Fruit fly (Drosophila melanogaster) whole organism, prepupa: ENCODE results near the gene CG31224.

Experiments used
- CG10631 ChIP-seq: fragments of 200-800 bp; sonication (Bioruptor generic); optimal IDR thresholded peaks from 2 replicates; lab custom pipeline; 2016; ENCODE audit warnings: missing biosample characterization, missing genetic modification characterization
- CG10669 ChIP-seq: fragments of 200-800 bp; sonication (Bioruptor generic); optimal IDR thresholded peaks from 3 replicates; lab custom pipeline; 2018; ENCODE audit warnings: missing biosample characterization, mild to moderate bottlenecking, missing genetic modification characterization, moderate library complexity
- CG11294 ChIP-seq: fragments of 200-800 bp; sonication (Bioruptor generic); IDR thresholded peaks from 2 replicates; pipeline ENCODE4 v1.3.6; 2022; ENCODE audit warnings: missing biosample characterization, missing genetic modification characterization
- CG11762 ChIP-seq: fragments of 200-800 bp; sonication (Bioruptor generic); optimal IDR thresholded peaks from 3 replicates; lab custom pipeline; 2016; ENCODE audit warnings: missing biosample characterization, missing genetic modification characterization; ENCODE audit not compliant: insufficient read depth
- CG1621 ChIP-seq: fragments of 200-800 bp; sonication (Bioruptor generic); optimal IDR thresholded peaks from 3 replicates; lab custom pipeline; 2018; ENCODE audit warnings: missing biosample characterization, mild to moderate bottlenecking, missing genetic modification characterization
- CG16779 ChIP-seq: fragments of 200-800 bp; sonication (Bioruptor generic); optimal IDR thresholded peaks from 3 replicates; lab custom pipeline; 2017; ENCODE audit warnings: missing biosample characterization, mild to moderate bottlenecking, missing genetic modification characterization
- CG31627 ChIP-seq: fragments of 200-800 bp; sonication (Bioruptor generic); optimal IDR thresholded peaks from 3 replicates; lab custom pipeline; 2016; ENCODE audit warnings: missing biosample characterization, missing genetic modification characterization
- CG32006 ChIP-seq: fragments of 200-800 bp; sonication (Bioruptor generic); optimal IDR thresholded peaks from 3 replicates; lab custom pipeline; 2017; ENCODE audit warnings: missing biosample characterization, mild to moderate bottlenecking, missing genetic modification characterization
- CG34406 ChIP-seq: fragments of 200-800 bp; sonication (Bioruptor generic); optimal IDR thresholded peaks from 3 replicates; lab custom pipeline; 2016; ENCODE audit warnings: missing biosample characterization, missing genetic modification characterization
- CG3919 ChIP-seq: fragments of 200-800 bp; sonication (Bioruptor generic); optimal IDR thresholded peaks from 3 replicates; lab custom pipeline; 2016; ENCODE audit warnings: missing biosample characterization, missing genetic modification characterization
- CG4318 ChIP-seq: fragments of 200-800 bp; sonication (Bioruptor generic); optimal IDR thresholded peaks from 3 replicates; lab custom pipeline; 2017; ENCODE audit warnings: missing biosample characterization, mild to moderate bottlenecking, missing genetic modification characterization
- CG6163 ChIP-seq: fragments of 200-800 bp; sonication (Bioruptor generic); IDR thresholded peaks from 3 replicates; pipeline ENCODE4 v1.3.6; 2022; ENCODE audit warnings: missing biosample characterization, missing genetic modification characterization
- CG6276 ChIP-seq: fragments of 200-800 bp; sonication (Bioruptor generic); optimal IDR thresholded peaks from 2 replicates; lab custom pipeline; 2017; ENCODE audit warnings: missing biosample characterization, mild to moderate bottlenecking, missing genetic modification characterization
- CG6792 ChIP-seq: fragments of 200-800 bp; sonication (Bioruptor generic); optimal IDR thresholded peaks from 3 replicates; lab custom pipeline; 2016; ENCODE audit warnings: missing biosample characterization, missing genetic modification characterization
- CG6808 ChIP-seq: fragments of 200-800 bp; sonication (Bioruptor generic); optimal IDR thresholded peaks from 3 replicates; lab custom pipeline; 2017; ENCODE audit warnings: missing biosample characterization, missing genetic modification characterization, mild to moderate bottlenecking, moderate library complexity, missing genetic modification reagents
- CG6854 ChIP-seq: fragments of 200-800 bp; sonication (Bioruptor generic); optimal IDR thresholded peaks from 2 replicates; lab custom pipeline; 2017; ENCODE audit warnings: missing biosample characterization, mild to moderate bottlenecking, missing genetic modification characterization
- CG8119 ChIP-seq: fragments of 200-800 bp; sonication (Bioruptor generic); IDR thresholded peaks from 3 replicates; pipeline ENCODE4 v1.3.6; 2022; ENCODE audit warnings: missing biosample characterization, missing genetic modification characterization
- CG8632 ChIP-seq: fragments of 200-800 bp; sonication (Bioruptor generic); optimal IDR thresholded peaks from 3 replicates; lab custom pipeline; 2016; ENCODE audit warnings: missing biosample characterization, missing genetic modification characterization
- CG9139 ChIP-seq: fragments of 200-800 bp; sonication (Bioruptor generic); optimal IDR thresholded peaks from 3 replicates; lab custom pipeline; 2017; ENCODE audit warnings: missing biosample characterization, mild to moderate bottlenecking, missing genetic modification characterization
- Eip75B ChIP-seq: fragments of 200-800 bp; sonication (Bioruptor generic); optimal IDR thresholded peaks from 3 replicates; lab custom pipeline; 2016; ENCODE audit warnings: missing biosample characterization, missing genetic modification characterization
- Eip78C ChIP-seq: fragments of 200-800 bp; sonication (Bioruptor generic); peaks from one replicate; lab custom pipeline; 2016; ENCODE audit warnings: missing biosample characterization, missing genetic modification characterization
- Eip93F ChIP-seq: fragments of 200-800 bp; sonication (Bioruptor generic); optimal IDR thresholded peaks from 2 replicates; lab custom pipeline; 2016; ENCODE audit warnings: missing biosample characterization, mild to moderate bottlenecking, missing genetic modification characterization
- Ets21C ChIP-seq: fragments of 200-800 bp; sonication (Bioruptor generic); optimal IDR thresholded peaks from 3 replicates; lab custom pipeline; 2016; ENCODE audit warnings: missing biosample characterization, missing genetic modification characterization
- Ets96B ChIP-seq: fragments of 200-800 bp; optimal IDR thresholded peaks from 2 replicates; lab custom pipeline; 2019; ENCODE audit warnings: missing biosample characterization, mild to moderate bottlenecking, missing genetic modification characterization, moderate library complexity
- Gug ChIP-seq: fragments of 200-800 bp; sonication (Bioruptor generic); IDR thresholded peaks from 2 replicates; pipeline ENCODE4 v1.3.6; 2022; ENCODE audit warnings: missing biosample characterization, missing genetic modification characterization
- Hr38 ChIP-seq: sonication (Bioruptor generic); optimal IDR thresholded peaks from 2 replicates; lab custom pipeline; 2016; ENCODE audit warnings: missing biosample characterization, missing genetic modification characterization
- Hr39 ChIP-seq: fragments of 200-800 bp; sonication (Bioruptor generic); optimal IDR thresholded peaks from 2 replicates; lab custom pipeline; 2016; ENCODE audit warnings: missing biosample characterization, missing genetic modification characterization
- Hr4 ChIP-seq: fragments of 200-800 bp; sonication (Bioruptor generic); optimal IDR thresholded peaks from 3 replicates; lab custom pipeline; 2016; ENCODE audit warnings: missing biosample characterization, missing genetic modification characterization
- Lpt ChIP-seq: fragments of 200-800 bp; sonication (Bioruptor generic); optimal IDR thresholded peaks from 3 replicates; lab custom pipeline; 2016; ENCODE audit warnings: missing biosample characterization, missing genetic modification characterization
- Met ChIP-seq: fragments of 200-800 bp; sonication (Bioruptor generic); optimal IDR thresholded peaks from 3 replicates; lab custom pipeline; 2016; ENCODE audit warnings: missing biosample characterization, missing genetic modification characterization
- OdsH ChIP-seq: fragments of 200-800 bp; sonication (Bioruptor generic); optimal IDR thresholded peaks from 3 replicates; lab custom pipeline; 2016; ENCODE audit warnings: missing biosample characterization, missing genetic modification characterization
- Sox102F ChIP-seq: fragments of 200-800 bp; sonication (Bioruptor generic); optimal IDR thresholded peaks from 2 replicates; lab custom pipeline; 2016; ENCODE audit warnings: missing biosample characterization, mild to moderate bottlenecking, missing genetic modification characterization
- Sox14 ChIP-seq: fragments of 200-800 bp; sonication (Bioruptor generic); optimal IDR thresholded peaks from 3 replicates; lab custom pipeline; 2016; ENCODE audit warnings: missing biosample characterization, missing genetic modification characterization
- achi ChIP-seq: fragments of 200-800 bp; sonication (Bioruptor generic); optimal IDR thresholded peaks from 3 replicates; lab custom pipeline; 2016; ENCODE audit warnings: missing biosample characterization, missing genetic modification characterization
- acj6 ChIP-seq: fragments of 200-800 bp; sonication (Bioruptor generic); optimal IDR thresholded peaks from 3 replicates; lab custom pipeline; 2016; ENCODE audit warnings: missing biosample characterization, missing genetic modification characterization
- cyc ChIP-seq: fragments of 200-800 bp; sonication (Bioruptor generic); optimal IDR thresholded peaks from 3 replicates; lab custom pipeline; 2016; ENCODE audit warnings: missing biosample characterization, missing genetic modification characterization
- dac ChIP-seq: fragments of 200-800 bp; sonication (Bioruptor generic); optimal IDR thresholded peaks from 2 replicates; lab custom pipeline; 2017; ENCODE audit warnings: missing biosample characterization, mild to moderate bottlenecking, missing genetic modification characterization
- dsx ChIP-seq: fragments of 200-800 bp; optimal IDR thresholded peaks from 3 replicates; lab custom pipeline; 2019; ENCODE audit warnings: missing biosample characterization, mild to moderate bottlenecking, missing genetic modification characterization, moderate library complexity; ENCODE audit not compliant: poor library complexity, severe bottlenecking
- eg ChIP-seq: fragments of 200-800 bp; sonication (Bioruptor generic); IDR thresholded peaks from 3 replicates; pipeline ENCODE4 v1.3.6; 2022; ENCODE audit warnings: missing biosample characterization, missing genetic modification characterization
- esn ChIP-seq: fragments of 200-800 bp; sonication (Bioruptor generic); optimal IDR thresholded peaks from 2 replicates; lab custom pipeline; 2016; ENCODE audit warnings: missing biosample characterization, mild to moderate bottlenecking, missing genetic modification characterization, moderate library complexity
- fkh ChIP-seq: fragments of 200-800 bp; sonication (Bioruptor generic); optimal IDR thresholded peaks from 3 replicates; lab custom pipeline; 2017; ENCODE audit warnings: missing biosample characterization, mild to moderate bottlenecking, missing genetic modification characterization, moderate library complexity
- lz ChIP-seq: fragments of 200-800 bp; sonication (Bioruptor generic); optimal IDR thresholded peaks from 3 replicates; lab custom pipeline; 2016; ENCODE audit warnings: missing biosample characterization, missing genetic modification characterization
- net ChIP-seq: fragments of 200-800 bp; sonication (Bioruptor generic); optimal IDR thresholded peaks from 3 replicates; lab custom pipeline; 2016; ENCODE audit warnings: missing biosample characterization, missing genetic modification characterization
- salr ChIP-seq, 2 experiments: fragments of 200-800 bp; sonication (Bioruptor generic); optimal IDR thresholded peaks; 3 replicates each; lab custom pipeline; 2016 to 2018; ENCODE audit warnings: missing biosample characterization in 2 of 2, missing genetic modification characterization in 2 of 2, mild to moderate bottlenecking in 1 of 2
- spab ChIP-seq: fragments of 200-800 bp; sonication (Bioruptor generic); optimal IDR thresholded peaks from 2 replicates; lab custom pipeline; 2017; ENCODE audit warnings: missing biosample characterization, mild to moderate bottlenecking, missing genetic modification characterization, missing genetic modification reagents
- ss ChIP-seq, 2 experiments: fragments of 200-800 bp; sonication (Bioruptor generic); optimal IDR thresholded peaks; 2 replicates in 1 of 2; 3 replicates in 1 of 2; lab custom pipeline; 2017 to 2018; ENCODE audit warnings: mild to moderate bottlenecking in 2 of 2, missing biosample characterization in 2 of 2, missing genetic modification characterization in 2 of 2, moderate library complexity in 1 of 2
- svp ChIP-seq: fragments of 200-800 bp; sonication (Bioruptor generic); peaks from one replicate; lab custom pipeline; 2016; ENCODE audit warnings: missing biosample characterization, missing genetic modification characterization
- topi ChIP-seq: fragments of 200-800 bp; sonication (Bioruptor generic); optimal IDR thresholded peaks from 3 replicates; lab custom pipeline; 2016; ENCODE audit warnings: missing biosample characterization, missing genetic modification characterization

Gene CG31224

dm6 chr3R:18669812-18670211 lies 10.7 kb upstream of the CG31224 start (continued):
- TF ChIP-seq CG6808 (GFP tag; lab: Kevin White, UChicago), result peak; percentile 75
- peak; percentile 62 for TF ChIP-seq Met
- peak; percentile 75 for TF ChIP-seq Ets96B (tag; lab: Kevin White, UChicago)
- peak; percentile 80 for TF ChIP-seq eg (GFP tag; lab: Robert Waterston, UW)
- peak; percentile 62 for TF ChIP-seq Eip75B
- TF ChIP-seq esn, result peak; percentile 58
- no peak for TF ChIP-seq CG6276 (GFP tag; lab: Kevin White, UChicago)
- TF ChIP-seq CG16779 (tag; lab: Kevin White, UChicago), result peak; percentile 50
- TF ChIP-seq fkh (GFP tag; lab: Kevin White, UChicago), result peak; percentile 2
- peak; percentile 60 for TF ChIP-seq net (GFP tag; lab: Kevin White, UChicago)
- TF ChIP-seq Hr38 (GFP tag; lab: Kevin White, UChicago), result no peak
- peak; percentile 57 for TF ChIP-seq CG11762 (GFP tag; lab: Kevin White, UChicago)
- TF ChIP-seq ss (GFP tag; optimal IDR thresholded peaks at IDR 0.05; lab: Kevin White, UChicago), result peak; percentile 47 to 66
- TF ChIP-seq svp (GFP tag; lab: Kevin White, UChicago), result no peak
- peak; percentile 74 for TF ChIP-seq OdsH (GFP tag; lab: Kevin White, UChicago)
- TF ChIP-seq dsx (GFP tag; lab: Kevin White, UChicago), result no peak
- TF ChIP-seq CG11294 (GFP tag; lab: Robert Waterston, UW), result peak; percentile 64
- peak; percentile 62 for TF ChIP-seq cyc (GFP tag; lab: Kevin White, UChicago)
- TF ChIP-seq CG8119 (GFP tag; lab: Robert Waterston, UW), result peak; percentile 74
- peak; percentile 76 for TF ChIP-seq Sox14 (GFP tag; lab: Kevin White, UChicago)
- TF ChIP-seq Hr4 (GFP tag; lab: Kevin White, UChicago), result no peak
- peak; percentile 57 for TF ChIP-seq lz (GFP tag; lab: Kevin White, UChicago)
- no peak for TF ChIP-seq Sox102F (GFP tag; lab: Kevin White, UChicago)
- TF ChIP-seq dac (GFP tag; lab: Kevin White, UChicago), result peak; percentile 45
- TF ChIP-seq Gug (GFP tag; lab: Robert Waterston, UW), result peak; percentile 57
- no peak for TF ChIP-seq CG9139 (GFP tag; lab: Kevin White, UChicago)
- TF ChIP-seq CG4318, result no peak
- peak; percentile 34 for TF ChIP-seq CG1621 (tag; lab: Kevin White, UChicago)
- peak; percentile 62 for TF ChIP-seq CG31627
- TF ChIP-seq salr (GFP tag; optimal IDR thresholded peaks at IDR 0.05; lab: Kevin White, UChicago), result peak in 1 of 2 experiments; percentile 66
- TF ChIP-seq Eip78C (GFP tag; lab: Kevin White, UChicago), result peak; percentile 93
- TF ChIP-seq CG10669 (GFP tag; lab: Kevin White, UChicago), result peak; percentile 64
- TF ChIP-seq topi (GFP tag; lab: Kevin White, UChicago), result peak; percentile 68
- TF ChIP-seq Eip93F (GFP tag; lab: Kevin White, UChicago), result no peak
- TF ChIP-seq acj6 (GFP tag; lab: Kevin White, UChicago), result peak; percentile 72
- TF ChIP-seq Hr39 (GFP tag; lab: Kevin White, UChicago), result no peak
- TF ChIP-seq CG6163 (GFP tag; lab: Robert Waterston, UW), result peak; percentile 79; the same call in 2 of the 3 replicates
- TF ChIP-seq Lpt, result no peak

DNA sequence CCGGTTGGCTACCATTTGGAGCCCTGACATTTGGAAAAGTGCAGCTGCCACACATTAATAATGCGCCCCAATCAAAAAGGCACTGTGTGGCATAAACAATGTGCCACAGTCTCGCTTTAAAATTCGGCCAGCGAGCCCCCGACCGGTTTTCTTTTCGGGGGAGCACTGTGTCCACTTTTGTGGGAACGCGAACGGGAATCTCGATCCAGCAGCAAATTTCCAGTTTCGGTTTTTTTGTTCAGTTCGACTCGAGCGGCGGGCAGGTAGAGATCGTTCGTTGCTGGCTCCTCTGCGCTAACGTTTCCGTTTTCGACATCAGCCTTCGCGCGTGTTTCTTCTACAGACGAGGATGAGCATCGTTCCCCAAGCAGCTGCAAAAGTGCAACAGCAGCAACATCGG lies 10.0 kb upstream of the CG31224 start, which contains the start of gene CG7702:
CG7702 (plus strand) TSS at position 239 of the 400 bp plus-strand sequence.
- no peak for TF ChIP-seq CG3919 (GFP tag; lab: Kevin White, UChicago)
- peak; percentile 52; the same call in 1 of the 3 replicates for TF ChIP-seq eg (GFP tag; lab: Robert Waterston, UW)
- TF ChIP-seq acj6 (GFP tag; lab: Kevin White, UChicago), result no peak
- TF ChIP-seq Ets21C (GFP tag; lab: Kevin White, UChicago), result no peak
- no peak for TF ChIP-seq achi (GFP tag; lab: Kevin White, UChicago)
- no peak for TF ChIP-seq Hr39 (GFP tag; lab: Kevin White, UChicago)
- TF ChIP-seq CG10631 (GFP tag; lab: Kevin White, UChicago), result no peak
- TF ChIP-seq CG6854, result peak; percentile 3
- no peak for TF ChIP-seq CG34406 (GFP tag; lab: Kevin White, UChicago)
- TF ChIP-seq CG11762 (GFP tag; lab: Kevin White, UChicago), result no peak
- TF ChIP-seq Sox102F (GFP tag; lab: Kevin White, UChicago), result no peak
- TF ChIP-seq salr (GFP tag; optimal IDR thresholded peaks at IDR 0.05; lab: Kevin White, UChicago), result no peak
- TF ChIP-seq CG9139 (GFP tag; lab: Kevin White, UChicago), result no peak
- no peak for TF ChIP-seq svp (GFP tag; lab: Kevin White, UChicago)
- no peak for TF ChIP-seq Eip75B
- TF ChIP-seq lz (GFP tag; lab: Kevin White, UChicago), result no peak
- no peak for TF ChIP-seq CG6792 (GFP tag; lab: Kevin White, UChicago)
- no peak for TF ChIP-seq Sox14 (GFP tag; lab: Kevin White, UChicago)
- TF ChIP-seq CG8632 (GFP tag; lab: Kevin White, UChicago), result no peak
- no peak for TF ChIP-seq cyc (GFP tag; lab: Kevin White, UChicago)
- TF ChIP-seq Hr38 (GFP tag; lab: Kevin White, UChicago), result no peak
- no peak for TF ChIP-seq topi (GFP tag; lab: Kevin White, UChicago)
- TF ChIP-seq CG32006 (GFP tag; lab: Kevin White, UChicago), result no peak
- no peak for TF ChIP-seq spab (GFP tag; lab: Kevin White, UChicago)
- TF ChIP-seq ss (GFP tag; optimal IDR thresholded peaks at IDR 0.05; lab: Kevin White, UChicago), result no peak
- TF ChIP-seq CG31627, result no peak
